Fruit fly (Drosophila melanogaster): ENCODE data around the gene CG46306.

CG46306 gene

DNA sequence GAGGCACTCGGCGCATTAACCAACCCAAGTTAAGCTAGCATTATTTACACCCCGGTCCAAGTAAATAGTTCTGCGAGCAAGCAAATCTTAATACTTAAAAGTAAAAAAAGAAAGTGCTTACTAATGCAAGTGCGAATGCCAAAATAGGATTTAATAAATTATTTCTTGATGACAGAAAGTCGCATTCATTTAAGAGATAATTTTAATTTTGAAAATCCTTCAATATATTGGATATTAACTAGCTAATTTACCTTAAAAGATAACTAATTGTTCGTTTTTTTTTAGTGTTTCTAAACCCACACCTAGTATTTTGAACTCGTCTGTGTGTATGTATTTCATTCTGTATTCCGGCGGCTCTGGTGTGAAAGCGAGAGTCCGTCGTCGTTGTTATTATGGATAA lies 19.4 kb upstream of the CG46306 start (continued):
- TF ChIP-seq CG7786 (GFP tag; optimal IDR thresholded peaks at IDR 0.05): no peak
- TF ChIP-seq bab2 (GFP tag; optimal IDR thresholded peaks at IDR 0.05): peak; percentile 2
- no peak for TF ChIP-seq jing (GFP tag; optimal IDR thresholded peaks at IDR 0.05)
- TF ChIP-seq mirr (GFP tag; optimal IDR thresholded peaks at IDR 0.05): no peak
- peak; percentile 61; the same call in 2 of the 3 replicates for TF ChIP-seq tgo (GFP tag; IDR thresholded peaks at IDR 0.05)
- TF ChIP-seq CG9609 (GFP tag; optimal IDR thresholded peaks at IDR 0.05): no peak
- TF ChIP-seq al (GFP tag; IDR thresholded peaks at IDR 0.05): no peak
- no peak for TF ChIP-seq ab (GFP tag; optimal IDR thresholded peaks at IDR 0.05)
- TF ChIP-seq CG10565 (GFP tag; optimal IDR thresholded peaks at IDR 0.05): no peak
- no peak for TF ChIP-seq sqz (GFP tag; optimal IDR thresholded peaks at IDR 0.05)
- no peak for TF ChIP-seq D19B (GFP tag; optimal IDR thresholded peaks at IDR 0.05)
- TF ChIP-seq CG32532 (GFP tag; IDR thresholded peaks at IDR 0.05): no peak
- peak; percentile 39 for TF ChIP-seq CG15601 (tag; optimal IDR thresholded peaks at IDR 0.05)
- TF ChIP-seq CG9437 (GFP tag; optimal IDR thresholded peaks at IDR 0.05): peak; percentile 37
- TF ChIP-seq CG7963 (GFP tag; IDR thresholded peaks at IDR 0.05; ENCODE audit: partially characterized antibody): no peak
- TF ChIP-seq CG5180 (GFP tag; optimal IDR thresholded peaks at IDR 0.05): peak; percentile 37
- TF ChIP-seq CG32772 (GFP tag; IDR thresholded peaks at IDR 0.05): 0 out of 2 replicates have a peak, but pooled peaks have one; percentile 30
- peak; percentile 77 for TF ChIP-seq CG31441 (GFP tag; IDR thresholded peaks at IDR 0.05)
- peak; percentile 51; the same call in 1 of the 2 replicates for TF ChIP-seq sisA (GFP tag; IDR thresholded peaks at IDR 0.05)
- TF ChIP-seq dmrt99B (tag; optimal IDR thresholded peaks at IDR 0.05): peak; percentile 81
- TF ChIP-seq CG6683 (GFP tag; optimal IDR thresholded peaks at IDR 0.05): peak; percentile 6
- no peak for TF ChIP-seq cas (GFP tag; IDR thresholded peaks at IDR 0.05)
- TF ChIP-seq CG12659 (GFP tag; optimal IDR thresholded peaks at IDR 0.05): peak; percentile 51
- no peak for TF ChIP-seq sima (GFP tag; optimal IDR thresholded peaks at IDR 0.05)
- TF ChIP-seq H15 (GFP tag; IDR thresholded peaks at IDR 0.05): no peak
- peak; percentile 31; the same call in 1 of the 2 replicates for TF ChIP-seq wor (GFP tag; IDR thresholded peaks at IDR 0.05)
- no peak for TF ChIP-seq h (optimal IDR thresholded peaks at IDR 0.05)
- TF ChIP-seq CG11085 (GFP tag; IDR thresholded peaks at IDR 0.05): no peak
- 0 out of 2 replicates have a peak, but pooled peaks have one; percentile 33 for TF ChIP-seq sob (GFP tag; IDR thresholded peaks at IDR 0.05)
- no peak for TF ChIP-seq pum (GFP tag; optimal IDR thresholded peaks at IDR 0.05)
- TF ChIP-seq cad (GFP tag; optimal IDR thresholded peaks at IDR 0.05): no peak
- no peak for TF ChIP-seq crol (GFP tag; IDR thresholded peaks at IDR 0.05)
- no peak for TF ChIP-seq CG11456 (GFP tag; IDR thresholded peaks at IDR 0.05)
- 0 out of 2 replicates have a peak, but pooled peaks have one; percentile 30 for TF ChIP-seq CG14667 (GFP tag; IDR thresholded peaks at IDR 0.05)
- peak in 1 of 2 experiments; percentile 69 for TF ChIP-seq eve (GFP tag; optimal IDR thresholded peaks at IDR 0.05)
- TF ChIP-seq Spps (tag; optimal IDR thresholded peaks at IDR 0.05): no peak
- TF ChIP-seq peb (GFP tag; IDR thresholded peaks at IDR 0.05): no peak
- no peak for TF ChIP-seq CG16813 (GFP tag; IDR thresholded peaks at IDR 0.05; ENCODE audit: partially characterized antibody)
- TF ChIP-seq ham (GFP tag; IDR thresholded peaks at IDR 0.05): no peak
- peak; percentile 41 for TF ChIP-seq gcm (GFP tag; optimal IDR thresholded peaks at IDR 0.05)
- TF ChIP-seq pho (GFP tag; optimal IDR thresholded peaks at IDR 0.05): no peak
- TF ChIP-seq CG9817 (tag; optimal IDR thresholded peaks at IDR 0.05): peak; percentile 24
- TF ChIP-seq chif (GFP tag; optimal IDR thresholded peaks at IDR 0.05): peak; percentile 13 to 44
- no peak for TF ChIP-seq CG8290 (GFP tag; optimal IDR thresholded peaks at IDR 0.05)
- TF ChIP-seq CG8290 (tag; optimal IDR thresholded peaks at IDR 0.05): no peak
- TF ChIP-seq CG8089 (GFP tag; optimal IDR thresholded peaks at IDR 0.05): no peak
- no peak for TF ChIP-seq pan (optimal IDR thresholded peaks at IDR 0.05)
- TF ChIP-seq pan (GFP tag; optimal IDR thresholded peaks at IDR 0.05 in 1 of 2, IDR thresholded peaks at IDR 0.05 in 1 of 2): peak in 1 of 2 experiments; percentile 53
- no peak for TF ChIP-seq dimm (GFP tag; IDR thresholded peaks at IDR 0.05)
- no peak for TF ChIP-seq CG4730 (GFP tag; IDR thresholded peaks at IDR 0.05)
- peak; percentile 72 for TF ChIP-seq nmo (GFP tag; optimal IDR thresholded peaks at IDR 0.05)
- TF ChIP-seq vvl (GFP tag; IDR thresholded peaks at IDR 0.05): no peak
- TF ChIP-seq CG7745 (tag; optimal IDR thresholded peaks at IDR 0.05): no peak

Measured in whole organism, embryonic.